Fruit fly (Drosophila melanogaster): ENCODE data around the gene CG8677.

DNA sequence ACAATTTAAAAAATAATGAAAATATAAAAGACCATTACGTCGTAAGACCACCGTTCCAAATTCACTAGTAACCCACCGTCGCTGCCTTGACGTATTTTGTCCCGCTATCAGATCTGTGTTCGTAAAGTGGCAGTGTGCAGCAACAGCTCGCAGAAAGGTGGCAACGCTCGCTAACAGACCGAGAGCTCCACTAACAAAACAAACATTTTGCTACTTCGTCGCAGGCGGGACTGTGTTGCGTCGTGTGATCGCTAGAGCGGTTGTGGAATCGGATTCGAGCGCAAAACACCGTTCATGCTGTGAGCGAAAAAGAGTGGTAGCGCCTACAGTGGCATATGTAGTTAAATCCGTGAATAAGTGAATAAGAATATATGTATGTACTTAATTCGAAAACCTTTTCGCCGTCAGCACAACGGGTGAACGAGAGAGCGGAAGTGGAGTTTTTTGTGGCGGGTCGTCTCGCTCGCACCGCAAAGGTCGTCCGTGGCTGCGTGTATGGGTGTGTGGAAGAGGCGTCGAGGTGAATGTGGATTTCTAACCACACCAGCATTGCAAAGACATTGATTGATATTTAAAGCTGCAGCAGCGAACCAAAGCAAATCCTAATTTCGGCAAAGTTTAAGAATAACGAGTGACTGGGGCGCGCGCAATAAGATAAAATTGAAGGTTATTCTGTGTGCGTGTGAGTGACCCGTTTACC is 16.1 kb downstream of the CG8677 start, which contains the start of gene Hr39:
- TF ChIP-seq CG4318 (GFP tag; optimal IDR thresholded peaks at IDR 0.05): no peak
- TF ChIP-seq OdsH (GFP tag; optimal IDR thresholded peaks at IDR 0.05): no peak
- no peak for TF ChIP-seq vri (GFP tag; optimal IDR thresholded peaks at IDR 0.05)
- TF ChIP-seq Hr38 (GFP tag; optimal IDR thresholded peaks at IDR 0.05): no peak
- no peak for TF ChIP-seq CG16779 (tag; optimal IDR thresholded peaks at IDR 0.05)
- TF ChIP-seq dac (GFP tag; optimal IDR thresholded peaks at IDR 0.05): no peak
- TF ChIP-seq CG1621 (tag; optimal IDR thresholded peaks at IDR 0.05): no peak
- peak; percentile 62 for TF ChIP-seq Sox14 (GFP tag; optimal IDR thresholded peaks at IDR 0.05)

Measured in whole organism, prepupa.